Worm (Caenorhabditis elegans) whole organism, L3 larva: ENCODE results near the gene T04C12.8.
"Not testable (repeated sequence)": the region's sequence is repeated elsewhere in the genome, so short reads cannot be mapped to it uniquely, and the experiment has no call there.

ENCODE experiments used
- R02D3.7 ChIP-seq: fragments of 150-350 bp; optimal IDR thresholded peaks from 2 replicates; lab custom pipeline; 2014; ENCODE audit warnings: missing biosample characterization, missing genetic modification characterization
- ZK546.5 ChIP-seq: sonication (generic microtip); optimal IDR thresholded peaks from 2 replicates; lab custom pipeline; 2017; ENCODE audit warnings: missing biosample characterization, missing genetic modification characterization
- aly-2 ChIP-seq: fragments of 150-350 bp; optimal IDR thresholded peaks from 2 replicates; lab custom pipeline; 2014; ENCODE audit warnings: missing biosample characterization, missing genetic modification characterization
- ama-1 ChIP-seq: fragments of 150-350 bp; optimal IDR thresholded peaks from 2 replicates; lab custom pipeline; 2018
- ceh-28 ChIP-seq: fragments of 150-350 bp; optimal IDR thresholded peaks from 2 replicates; lab custom pipeline; 2014; ENCODE audit warnings: missing biosample characterization, missing genetic modification reagents, missing genetic modification characterization
- ceh-9 ChIP-seq: sonication (generic microtip); optimal IDR thresholded peaks from 2 replicates; lab custom pipeline; 2018; ENCODE audit warnings: missing biosample characterization, missing genetic modification characterization
- daf-12 ChIP-seq: fragments of 150-350 bp; optimal IDR thresholded peaks from 2 replicates; lab custom pipeline; 2014; ENCODE audit warnings: missing biosample characterization, missing genetic modification reagents, missing genetic modification characterization
- egl-27 ChIP-seq: sonication (generic microtip); optimal IDR thresholded peaks from 4 replicates; lab custom pipeline; 2017; ENCODE audit warnings: missing biosample characterization, missing genetic modification reagents, missing genetic modification characterization
- egl-5 ChIP-seq: fragments of 150-350 bp; optimal IDR thresholded peaks from 2 replicates; lab custom pipeline; 2017; ENCODE audit warnings: missing biosample characterization, missing genetic modification reagents, missing genetic modification characterization, inconsistent platforms
- elt-1 ChIP-seq: fragments of 150-350 bp; optimal IDR thresholded peaks from 2 replicates; lab custom pipeline; 2014; ENCODE audit warnings: missing biosample characterization, missing genetic modification characterization
- elt-2 ChIP-seq: sonication (generic microtip); optimal IDR thresholded peaks from 2 replicates; lab custom pipeline; 2016; ENCODE audit warnings: missing genetic modification reagents, mild to moderate bottlenecking, missing genetic modification characterization, missing compliant biosample characterization
- eor-1 ChIP-seq, 2 experiments: fragments of 150-350 bp; optimal IDR thresholded peaks; 2 replicates each; lab custom pipeline; 2014 to 2018; ENCODE audit warnings: missing biosample characterization in 2 of 2, missing genetic modification characterization in 2 of 2
- fkh-10 ChIP-seq: sonication (generic microtip); optimal IDR thresholded peaks from 2 replicates; lab custom pipeline; 2017; ENCODE audit warnings: missing biosample characterization, missing genetic modification reagents, missing genetic modification characterization
- fkh-2 ChIP-seq: fragments of 150-350 bp; optimal IDR thresholded peaks from 2 replicates; lab custom pipeline; 2014; ENCODE audit warnings: missing biosample characterization, missing genetic modification reagents, missing genetic modification characterization
- fos-1 ChIP-seq: fragments of 150-350 bp; optimal IDR thresholded peaks from 2 replicates; lab custom pipeline; 2014; ENCODE audit warnings: missing biosample characterization, missing genetic modification characterization
- hmg-11 ChIP-seq: sonication (generic microtip); optimal IDR thresholded peaks from 2 replicates; lab custom pipeline; 2016; ENCODE audit warnings: missing genetic modification characterization, missing compliant biosample characterization
- jun-1 ChIP-seq: fragments of 150-350 bp; optimal IDR thresholded peaks from 2 replicates; lab custom pipeline; 2014; ENCODE audit warnings: missing biosample characterization, missing genetic modification reagents, missing genetic modification characterization
- lin-15B ChIP-seq: fragments of 150-350 bp; optimal IDR thresholded peaks from 2 replicates; lab custom pipeline; 2014; ENCODE audit warnings: missing biosample characterization, missing genetic modification characterization
- lin-39 ChIP-seq: fragments of 150-350 bp; optimal IDR thresholded peaks from 2 replicates; lab custom pipeline; 2018; ENCODE audit warnings: missing biosample characterization, missing genetic modification reagents, missing genetic modification characterization
- mdl-1 ChIP-seq: fragments of 150-350 bp; optimal IDR thresholded peaks from 2 replicates; lab custom pipeline; 2014; ENCODE audit warnings: missing biosample characterization, missing genetic modification characterization
- mml-1 ChIP-seq: fragments of 150-350 bp; sonication (generic microtip); optimal IDR thresholded peaks from 3 replicates; lab custom pipeline; 2014; ENCODE audit warnings: missing biosample characterization, missing genetic modification characterization
- nhr-23 ChIP-seq: fragments of 150-350 bp; optimal IDR thresholded peaks from 2 replicates; lab custom pipeline; 2014; ENCODE audit warnings: missing biosample characterization, missing genetic modification reagents, missing genetic modification characterization
- nhr-25 ChIP-seq: sonication (generic microtip); optimal IDR thresholded peaks from 2 replicates; lab custom pipeline; 2017; ENCODE audit warnings: missing biosample characterization, missing genetic modification characterization
- nhr-28 ChIP-seq: fragments of 150-350 bp; optimal IDR thresholded peaks from 2 replicates; lab custom pipeline; 2014; ENCODE audit warnings: missing biosample characterization, missing genetic modification characterization
- nhr-43 ChIP-seq: sonication (generic microtip); optimal IDR thresholded peaks from 2 replicates; lab custom pipeline; 2016; ENCODE audit warnings: mild to moderate bottlenecking, missing genetic modification characterization, missing compliant biosample characterization; ENCODE audit not compliant: poor library complexity, severe bottlenecking
- nhr-67 ChIP-seq: fragments of 150-350 bp; optimal IDR thresholded peaks from 2 replicates; lab custom pipeline; 2014; ENCODE audit warnings: missing biosample characterization, missing genetic modification characterization
- nhr-77 ChIP-seq: fragments of 150-350 bp; optimal IDR thresholded peaks from 2 replicates; lab custom pipeline; 2014; ENCODE audit warnings: missing biosample characterization, missing genetic modification characterization
- pha-4 ChIP-seq: fragments of 150-350 bp; optimal IDR thresholded peaks from 2 replicates; lab custom pipeline; 2014; ENCODE audit warnings: missing biosample characterization, missing genetic modification reagents, missing genetic modification characterization
- pqm-1 ChIP-seq: fragments of 150-350 bp; optimal IDR thresholded peaks from 2 replicates; lab custom pipeline; 2017; ENCODE audit warnings: missing biosample characterization, missing genetic modification characterization, inconsistent platforms
- sea-2 ChIP-seq: fragments of 150-350 bp; sonication (generic microtip); optimal IDR thresholded peaks from 4 replicates; lab custom pipeline; 2014; ENCODE audit warnings: missing biosample characterization, missing genetic modification reagents, missing genetic modification characterization
- skn-1 ChIP-seq: fragments of 150-350 bp; optimal IDR thresholded peaks from 2 replicates; lab custom pipeline; 2014; ENCODE audit warnings: missing biosample characterization, missing genetic modification characterization
- snpc-4 ChIP-seq: fragments of 150-350 bp; optimal IDR thresholded peaks from 2 replicates; lab custom pipeline; 2014; ENCODE audit warnings: missing biosample characterization, missing genetic modification characterization
- unc-39 ChIP-seq: sonication (generic microtip); optimal IDR thresholded peaks from 4 replicates; lab custom pipeline; 2017; ENCODE audit warnings: missing biosample characterization, missing genetic modification characterization
- zag-1 ChIP-seq: fragments of 150-350 bp; optimal IDR thresholded peaks from 2 replicates; lab custom pipeline; 2014; ENCODE audit warnings: missing biosample characterization, missing genetic modification characterization
- ztf-11 ChIP-seq: fragments of 150-350 bp; optimal IDR thresholded peaks from 2 replicates; lab custom pipeline; 2014; ENCODE audit warnings: missing biosample characterization, missing genetic modification characterization
- ztf-4 ChIP-seq: fragments of 150-350 bp; optimal IDR thresholded peaks from 2 replicates; lab custom pipeline; 2014; ENCODE audit warnings: missing biosample characterization, missing genetic modification characterization

T04C12.8 gene

DNA sequence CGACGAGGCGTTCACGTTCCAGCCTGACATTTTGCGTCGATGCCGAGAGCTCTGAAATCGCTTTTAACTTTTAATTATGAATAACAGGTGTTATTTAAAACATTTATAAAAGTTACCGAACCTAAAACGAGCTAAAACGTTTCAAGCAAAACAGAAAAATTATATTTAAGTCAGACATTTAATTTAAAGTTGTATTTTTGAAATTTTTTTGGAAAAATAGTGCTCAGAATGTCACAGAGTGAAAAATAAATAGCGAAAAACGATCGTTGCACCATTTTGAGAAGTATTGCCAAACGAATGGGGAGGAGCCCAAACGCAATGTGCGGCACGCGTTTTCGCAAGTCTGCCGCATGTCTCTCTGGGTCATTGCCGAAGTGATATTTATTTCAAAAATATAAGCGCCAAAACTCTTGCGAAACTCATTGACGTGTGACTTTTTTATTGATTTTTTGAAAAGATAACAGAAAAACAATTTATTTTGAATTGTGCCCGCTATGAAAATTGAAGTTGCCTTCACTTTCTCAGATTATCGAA is 44.0 kb upstream of the T04C12.8 start, which contains the start of gene erfa-3 (continued):
- TF ChIP-seq ztf-11 (tag; lab: Kevin White, UChicago), result no peak
- TF ChIP-seq unc-39 (tag; lab: Kevin White, UChicago), result no peak
- peak; percentile 91 for TF ChIP-seq hmg-11
- TF ChIP-seq aly-2 (tag; lab: Kevin White, UChicago), result no peak
- no peak for TF ChIP-seq nhr-67
- TF ChIP-seq ZK546.5, result no peak
- TF ChIP-seq pqm-1 (tag; lab: Kevin White, UChicago), result peak; percentile 12
- TF ChIP-seq nhr-77 (tag; lab: Kevin White, UChicago), result no peak
- TF ChIP-seq ceh-28 (tag; lab: Kevin White, UChicago), result peak; percentile 63
- TF ChIP-seq nhr-23 (tag; lab: Kevin White, UChicago), result peak; percentile 51
- no peak for TF ChIP-seq R02D3.7
- peak; percentile 69 for TF ChIP-seq snpc-4 (tag; lab: Kevin White, UChicago)
- no peak for TF ChIP-seq nhr-28 (tag; lab: Kevin White, UChicago)
- TF ChIP-seq pha-4 (tag; lab: Kevin White, UChicago), result peak; percentile 76

DNA sequence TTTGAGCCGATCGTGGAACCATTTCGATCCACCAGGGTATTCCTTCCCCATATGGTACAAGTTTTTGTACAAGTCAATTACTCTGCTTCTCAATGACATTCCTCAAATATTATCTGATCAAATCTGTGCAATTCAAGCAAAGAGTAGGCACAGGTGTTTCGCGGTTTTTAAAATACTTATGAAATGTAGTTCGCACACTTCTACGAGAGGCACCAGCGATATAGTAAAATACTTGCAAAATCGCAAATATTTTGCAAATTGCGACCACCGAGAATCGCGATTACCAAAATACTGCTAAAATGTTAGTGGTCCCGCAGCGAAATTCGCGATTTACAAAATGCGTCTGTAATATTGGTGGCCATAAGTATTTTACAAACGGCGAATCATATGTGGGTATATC is 40.5 kb upstream of the T04C12.8 start, which contains the start of gene Y42A5A.5:
Gene Y42A5A.5 (minus strand): TSS at position 101 of the 400 bp plus-strand sequence.
- TF ChIP-seq nhr-28 (tag; lab: Kevin White, UChicago); eor-1 (tag; optimal IDR thresholded peaks at IDR 0.05; lab: Kevin White, UChicago); nhr-67: not testable (repeated sequence)

DNA sequence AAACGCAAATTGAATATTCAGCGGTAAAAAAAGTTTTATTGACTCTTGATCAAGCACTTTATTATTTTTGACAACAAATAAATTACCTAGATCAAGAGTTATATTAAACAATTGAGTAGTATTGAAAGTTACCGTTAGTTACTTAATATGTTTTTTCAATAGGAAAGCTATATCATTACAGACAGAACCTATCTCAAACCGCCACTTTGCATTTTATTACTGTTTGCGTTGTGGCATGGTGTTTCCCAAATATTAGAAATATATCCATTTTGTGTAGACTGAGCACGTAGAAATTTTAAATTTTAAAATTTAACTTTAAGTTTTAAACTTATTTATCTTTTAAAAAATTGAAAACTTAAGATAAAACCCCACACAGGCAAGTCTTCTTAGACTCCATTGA is 35.2 kb upstream of the T04C12.8 start:
- TF ChIP-seq ZK546.5 (no peak), hmg-11 (no peak), aly-2 (tag; lab: Kevin White, UChicago) (no peak), pha-4 (tag; lab: Kevin White, UChicago) (no peak), ceh-9 (no peak), lin-39 (tag; lab: Kevin White, UChicago) (no peak), R02D3.7 (no peak), jun-1 (no peak), snpc-4 (tag; lab: Kevin White, UChicago) (no peak), nhr-23 (tag; lab: Kevin White, UChicago) (no peak), lin-15B (tag; lab: Kevin White, UChicago) (no peak), fos-1 (no peak), sea-2 (GFP tag; lab: Kevin White, UChicago) (no peak)
- TF ChIP-seq, all 47 proteins: peak for 0

DNA sequence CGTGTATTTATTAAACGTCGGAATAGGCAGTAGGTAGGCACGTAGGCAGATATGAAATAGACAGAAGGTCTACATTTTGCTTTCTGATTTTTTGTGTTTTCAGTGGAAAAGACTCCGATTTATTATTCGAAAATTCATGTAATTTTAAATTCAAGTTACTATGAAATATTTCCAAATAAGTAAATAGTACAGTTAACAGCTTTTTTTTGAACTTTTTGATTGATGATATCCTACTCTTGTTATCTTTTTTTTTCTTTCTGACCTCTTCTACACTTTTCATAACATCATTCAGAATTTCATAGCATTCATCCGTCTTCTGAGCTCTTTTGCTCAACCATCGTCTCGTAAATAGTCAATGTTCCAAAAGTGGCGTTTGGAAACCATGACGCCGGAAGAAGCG is 29.4 kb upstream of the T04C12.8 start, which contains the start of gene cdkl-1:
Gene cdkl-1 (plus strand): TSS at position 301 of the 400 bp plus-strand sequence.
- no peak for TF ChIP-seq zag-1 (tag; lab: Kevin White, UChicago)
- TF ChIP-seq pqm-1 (tag; lab: Kevin White, UChicago), result no peak
- no peak for TF ChIP-seq nhr-25
- no peak for TF ChIP-seq fos-1
- no peak for TF ChIP-seq sea-2 (GFP tag; lab: Kevin White, UChicago)
- TF ChIP-seq fkh-10 (GFP tag; lab: Kevin White, UChicago), result no peak
- TF ChIP-seq egl-5 (tag; lab: Kevin White, UChicago), result no peak
- TF ChIP-seq ama-1 (lab: Kevin White, UChicago), result no peak
- TF ChIP-seq nhr-77 (tag; lab: Kevin White, UChicago), result no peak
- TF ChIP-seq fkh-2 (tag; lab: Kevin White, UChicago), result no peak
- no peak for TF ChIP-seq aly-2 (tag; lab: Kevin White, UChicago)
- no peak for TF ChIP-seq mml-1 (tag; lab: Kevin White, UChicago)
- no peak for TF ChIP-seq mdl-1 (tag; lab: Kevin White, UChicago)
- no peak for TF ChIP-seq hmg-11
- TF ChIP-seq R02D3.7, result no peak
- TF ChIP-seq snpc-4 (tag; lab: Kevin White, UChicago), result no peak
- no peak for TF ChIP-seq ztf-4
- TF ChIP-seq elt-1 (tag; lab: Kevin White, UChicago), result no peak
- no peak for TF ChIP-seq elt-2

DNA sequence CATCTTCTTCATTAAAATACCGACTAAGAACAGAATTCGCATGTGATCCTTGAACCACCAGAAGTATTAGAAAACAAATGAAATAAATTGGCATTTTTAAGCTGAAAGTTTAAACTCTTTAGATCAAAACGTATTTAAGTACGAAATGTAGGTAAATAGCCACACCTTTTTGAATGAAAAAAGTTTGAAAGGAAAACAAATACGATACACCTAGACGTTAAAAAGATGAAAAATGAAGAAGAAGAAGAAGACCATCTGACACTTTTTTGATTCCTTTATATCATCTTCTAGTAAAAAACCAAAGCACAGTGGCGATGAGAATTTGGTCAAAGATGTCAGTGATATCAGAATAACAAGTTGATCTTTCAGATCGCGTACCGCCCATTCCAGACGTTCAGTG is 26.7 kb upstream of the T04C12.8 start, which contains the start of gene Y42A5A.3:
Gene Y42A5A.3 (minus strand): TSS at position 101 of the 400 bp plus-strand sequence.
- TF ChIP-seq egl-27 (tag; lab: Kevin White, UChicago) (no peak), skn-1 (no peak), nhr-43 (tag; lab: Kevin White, UChicago) (no peak), fos-1 (no peak), daf-12 (tag; lab: Kevin White, UChicago) (no peak), lin-39 (tag; lab: Kevin White, UChicago) (no peak), egl-5 (tag; lab: Kevin White, UChicago) (no peak)
